Worm (Caenorhabditis elegans) whole organism, L1 larva: ENCODE measurements around the gene F53B3.5.

ENCODE experiments used
- C16A3.4 ChIP-seq: fragments of 150-350 bp; optimal IDR thresholded peaks from 2 replicates; lab custom pipeline; 2014; ENCODE audit warnings: missing biosample characterization, missing genetic modification characterization
- C34B4.2 ChIP-seq: sonication (generic microtip); optimal IDR thresholded peaks from 2 replicates; lab custom pipeline; 2017; ENCODE audit warnings: mild to moderate bottlenecking, missing genetic modification characterization, missing compliant biosample characterization
- F16B12.6 ChIP-seq: fragments of 150-350 bp; optimal IDR thresholded peaks from 2 replicates; lab custom pipeline; 2014; ENCODE audit warnings: missing biosample characterization, missing genetic modification characterization
- Y116A8C.19 ChIP-seq: sonication (generic microtip); optimal IDR thresholded peaks from 2 replicates; lab custom pipeline; 2016; ENCODE audit warnings: missing compliant biosample characterization, missing genetic modification characterization, borderline replicate concordance
- aha-1 ChIP-seq: fragments of 150-350 bp; optimal IDR thresholded peaks from 2 replicates; lab custom pipeline; 2014; ENCODE audit warnings: missing biosample characterization, missing genetic modification characterization
- aly-2 ChIP-seq: fragments of 150-350 bp; optimal IDR thresholded peaks from 2 replicates; lab custom pipeline; 2014; ENCODE audit warnings: missing biosample characterization, missing genetic modification characterization
- ama-1 ChIP-seq: fragments of 150-350 bp; optimal IDR thresholded peaks from 2 replicates; lab custom pipeline; 2014
- blmp-1 ChIP-seq: fragments of 150-350 bp; optimal IDR thresholded peaks from 2 replicates; lab custom pipeline; 2014; ENCODE audit warnings: missing biosample characterization, missing genetic modification characterization
- ceh-90 ChIP-seq: sonication (generic microtip); optimal IDR thresholded peaks from 2 replicates; lab custom pipeline; 2016; ENCODE audit warnings: missing genetic modification characterization, missing compliant biosample characterization
- dsc-1 ChIP-seq: sonication (generic microtip); optimal IDR thresholded peaks from 2 replicates; lab custom pipeline; 2016; ENCODE audit warnings: mild to moderate bottlenecking, missing genetic modification characterization, missing compliant biosample characterization
- efl-3 ChIP-seq: fragments of 200-800 bp; sonication (Bioruptor generic); optimal IDR thresholded peaks from 2 replicates; lab custom pipeline; 2018; ENCODE audit warnings: mild to moderate bottlenecking, missing genetic modification characterization, missing compliant biosample characterization
- egl-13 ChIP-seq: sonication (generic microtip); optimal IDR thresholded peaks from 2 replicates; lab custom pipeline; 2016; ENCODE audit warnings: missing genotype, missing genetic modification reagents, missing genetic modification characterization, missing compliant biosample characterization
- elt-2 ChIP-seq: sonication (generic microtip); optimal IDR thresholded peaks from 2 replicates; lab custom pipeline; 2016; ENCODE audit warnings: missing genetic modification characterization, mild to moderate bottlenecking, inconsistent platforms, missing compliant biosample characterization, missing genetic modification reagents
- elt-3 ChIP-seq, 6 experiments: fragments of 150-350 bp in 1 of 6; sonication (generic microtip); optimal IDR thresholded peaks; 2 replicates each; lab custom pipeline; 2017 to 2018; ENCODE audit warnings: missing biosample characterization in 6 of 6, missing genetic modification characterization in 6 of 6, inconsistent platforms in 1 of 6
- ets-5 ChIP-seq: fragments of 200-800 bp; sonication (Bioruptor generic); IDR thresholded peaks from 2 replicates; pipeline ENCODE4 v1.3.6; 2022; ENCODE audit warnings: missing genetic modification characterization, missing compliant biosample characterization
- fkh-10 ChIP-seq: sonication (generic microtip); optimal IDR thresholded peaks from 2 replicates; lab custom pipeline; 2017; ENCODE audit warnings: missing biosample characterization, missing genetic modification reagents, missing genetic modification characterization
- fkh-4 ChIP-seq: sonication (generic microtip); optimal IDR thresholded peaks from 2 replicates; lab custom pipeline; 2016; ENCODE audit warnings: missing compliant biosample characterization, missing genetic modification characterization, borderline replicate concordance
- fos-1 ChIP-seq: fragments of 150-350 bp; optimal IDR thresholded peaks from 2 replicates; lab custom pipeline; 2014; ENCODE audit warnings: missing biosample characterization, missing genetic modification characterization
- grh-1 ChIP-seq: fragments of 200-800 bp; sonication (Bioruptor generic); IDR thresholded peaks from 2 replicates; pipeline ENCODE4 v1.3.6; 2022; ENCODE audit warnings: missing genetic modification reagents, missing genetic modification characterization, missing compliant biosample characterization
- hlh-17 ChIP-seq: fragments of 200-800 bp; sonication (Bioruptor generic); optimal IDR thresholded peaks from 2 replicates; lab custom pipeline; 2018; ENCODE audit warnings: missing genetic modification characterization, mild to moderate bottlenecking, missing compliant biosample characterization, moderate library complexity, borderline replicate concordance
- hpl-2 ChIP-seq: fragments of 150-350 bp; optimal IDR thresholded peaks from 2 replicates; lab custom pipeline; 2014; ENCODE audit warnings: missing biosample characterization, missing genetic modification reagents, missing genetic modification characterization
- jun-1 ChIP-seq: fragments of 150-350 bp; optimal IDR thresholded peaks from 2 replicates; lab custom pipeline; 2014; ENCODE audit warnings: missing biosample characterization, missing genetic modification reagents, missing genetic modification characterization
- lin-14 ChIP-seq: fragments of 200-800 bp; sonication (Bioruptor generic); optimal IDR thresholded peaks from 2 replicates; lab custom pipeline; 2018; ENCODE audit warnings: mild to moderate bottlenecking, missing genetic modification characterization, moderate library complexity, missing compliant biosample characterization
- lin-35 ChIP-seq, 2 experiments: fragments of 150-350 bp; optimal IDR thresholded peaks; 2 replicates each; lab custom pipeline; 2014; ENCODE audit warnings: missing biosample characterization in 2 of 2, missing genetic modification characterization in 2 of 2, missing genetic modification reagents in 2 of 2
- lin-39 ChIP-seq: fragments of 150-350 bp; optimal IDR thresholded peaks from 2 replicates; lab custom pipeline; 2014; ENCODE audit warnings: missing biosample characterization, missing genetic modification reagents, missing genetic modification characterization
- lir-3 ChIP-seq: sonication (generic microtip); optimal IDR thresholded peaks from 2 replicates; lab custom pipeline; 2016; ENCODE audit warnings: mild to moderate bottlenecking, missing genetic modification characterization, moderate library complexity, missing compliant biosample characterization; ENCODE audit not compliant: poor library complexity
- mef-2 ChIP-seq: fragments of 150-350 bp; optimal IDR thresholded peaks from 2 replicates; lab custom pipeline; 2014; ENCODE audit warnings: missing biosample characterization, missing genetic modification characterization
- nhr-11 ChIP-seq: fragments of 150-350 bp; optimal IDR thresholded peaks from 2 replicates; lab custom pipeline; 2014; ENCODE audit warnings: missing biosample characterization, missing genetic modification characterization
- nhr-19 ChIP-seq: fragments of 200-800 bp; sonication (Bioruptor generic); conservative IDR thresholded peaks from 2 replicates; pipeline ENCODE4 v1.3.6; 2022; ENCODE audit warnings: missing genetic modification characterization, missing compliant biosample characterization
- nhr-20 ChIP-seq: sonication (generic microtip); optimal IDR thresholded peaks from 2 replicates; lab custom pipeline; 2016; ENCODE audit warnings: mild to moderate bottlenecking, missing genetic modification characterization, missing compliant biosample characterization
- nhr-237 ChIP-seq: fragments of 150-350 bp; optimal IDR thresholded peaks from 2 replicates; lab custom pipeline; 2014; ENCODE audit warnings: missing biosample characterization, missing genetic modification characterization
- nhr-71 ChIP-seq: sonication (generic microtip); optimal IDR thresholded peaks from 2 replicates; lab custom pipeline; 2016; ENCODE audit warnings: mild to moderate bottlenecking, missing genetic modification characterization, moderate library complexity, missing compliant biosample characterization
- nhr-85 ChIP-seq: sonication (generic microtip); peaks from one replicate; lab custom pipeline; 2016; ENCODE audit warnings: missing genetic modification characterization, inconsistent platforms, missing compliant biosample characterization
- nhr-90 ChIP-seq: sonication (generic microtip); optimal IDR thresholded peaks from 2 replicates; lab custom pipeline; 2016; ENCODE audit warnings: mild to moderate bottlenecking, missing genetic modification characterization, missing compliant biosample characterization; ENCODE audit not compliant: poor library complexity
- pax-3 ChIP-seq: fragments of 200-800 bp; sonication (Bioruptor generic); optimal IDR thresholded peaks from 2 replicates; lab custom pipeline; 2018; ENCODE audit warnings: mild to moderate bottlenecking, missing genetic modification characterization, moderate library complexity, missing compliant biosample characterization
- rnt-1 ChIP-seq: sonication (generic microtip); optimal IDR thresholded peaks from 2 replicates; lab custom pipeline; 2016; ENCODE audit warnings: mild to moderate bottlenecking, missing genetic modification characterization, moderate library complexity, missing compliant biosample characterization
- snu-23 ChIP-seq: sonication (generic microtip); optimal IDR thresholded peaks from 2 replicates; lab custom pipeline; 2016; ENCODE audit warnings: missing genetic modification characterization, missing compliant biosample characterization
- sptf-1 ChIP-seq: fragments of 150-350 bp; optimal IDR thresholded peaks from 2 replicates; lab custom pipeline; 2014; ENCODE audit warnings: missing biosample characterization, missing genetic modification characterization
- tbx-2 ChIP-seq: sonication (generic microtip); optimal IDR thresholded peaks from 2 replicates; lab custom pipeline; 2016; ENCODE audit warnings: missing genetic modification characterization, missing compliant biosample characterization
- tlp-1 ChIP-seq: fragments of 150-350 bp; optimal IDR thresholded peaks from 2 replicates; lab custom pipeline; 2014; ENCODE audit warnings: missing biosample characterization, missing genetic modification characterization
- unc-62 ChIP-seq: fragments of 150-350 bp; optimal IDR thresholded peaks from 2 replicates; lab custom pipeline; 2014; ENCODE audit warnings: missing biosample characterization, missing genetic modification reagents, missing genetic modification characterization
- vab-15 ChIP-seq: sonication (generic microtip); optimal IDR thresholded peaks from 2 replicates; lab custom pipeline; 2017; ENCODE audit warnings: missing genotype, mild to moderate bottlenecking, missing genetic modification characterization, missing compliant biosample characterization
- zag-1 ChIP-seq: fragments of 150-350 bp; optimal IDR thresholded peaks from 2 replicates; lab custom pipeline; 2014; ENCODE audit warnings: missing biosample characterization, missing genetic modification characterization
- ztf-11 ChIP-seq, 2 experiments: sonication (generic microtip); optimal IDR thresholded peaks; 2 replicates each; lab custom pipeline; 2016 to 2017; ENCODE audit warnings: missing genetic modification characterization in 2 of 2, missing biosample characterization in 1 of 2, missing compliant biosample characterization in 1 of 2

F53B3.5 gene

DNA sequence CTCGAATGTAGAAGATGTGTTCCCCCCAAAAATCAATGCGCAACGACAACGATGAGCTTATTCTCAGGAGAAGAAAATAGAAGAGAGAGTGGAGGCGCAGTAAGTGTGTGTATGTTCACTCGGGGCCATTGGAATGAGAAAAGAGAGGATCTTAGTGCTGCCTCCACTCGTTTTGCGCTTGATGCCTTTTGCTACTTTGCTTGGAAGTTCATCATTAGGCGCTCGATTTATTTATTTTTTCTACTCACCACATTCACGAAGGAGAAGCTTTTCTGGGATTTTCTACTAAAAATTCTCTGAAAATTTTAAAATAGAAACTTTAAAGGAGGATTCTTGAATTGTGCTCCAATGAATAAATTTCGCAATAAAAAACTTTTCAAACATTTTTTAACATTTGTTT is 18.9 kb upstream of the F53B3.5 start, which contains the start of gene F52B10.3:
TSS of gene F52B10.3 (minus strand) at position 101 of the 400 bp plus-strand sequence.
- TF ChIP-seq aly-2 (tag; lab: Kevin White, UChicago) (no peak), fkh-10 (GFP tag; lab: Kevin White, UChicago) (no peak), nhr-11 (tag; lab: Kevin White, UChicago) (no peak), mef-2 (no peak), F16B12.6 (tag; lab: Kevin White, UChicago) (no peak), lin-14 (GFP tag; lab: Kevin White, UChicago) (peak; percentile 13), aha-1 (tag; lab: Kevin White, UChicago) (no peak), vab-15 (tag; lab: Kevin White, UChicago) (no peak)

DNA sequence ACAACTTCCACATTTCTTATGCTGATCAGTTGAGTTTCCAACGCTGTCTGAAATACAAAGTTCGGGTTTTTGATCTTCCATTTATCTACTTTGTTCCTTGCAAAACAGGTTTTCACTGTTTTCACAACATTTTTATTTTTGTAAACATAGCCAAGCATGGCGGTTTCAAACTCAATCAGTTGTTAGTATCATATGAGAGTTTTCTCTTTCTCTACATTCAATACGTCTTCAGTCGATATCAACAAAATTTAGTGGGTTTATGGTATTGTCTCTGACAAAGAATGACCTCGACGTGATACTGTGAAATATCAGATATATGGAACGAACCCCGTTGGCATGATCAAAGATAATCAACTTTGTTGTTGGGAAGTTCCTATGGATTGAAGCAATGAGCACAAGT is 16.3 kb upstream of the F53B3.5 start:
- TF ChIP-seq lin-39 (tag; lab: Kevin White, UChicago): no peak
- peak; percentile 53 for TF ChIP-seq blmp-1 (tag; lab: Kevin White, UChicago)
- TF ChIP-seq C16A3.4: no peak
- TF ChIP-seq pax-3: no peak
- peak in 1 of 2 experiments; percentile 10 for TF ChIP-seq lin-35 (GFP tag; optimal IDR thresholded peaks at IDR 0.05; lab: Kevin White, UChicago)
- TF ChIP-seq unc-62 (GFP tag; lab: Kevin White, UChicago): no peak
- no peak for TF ChIP-seq hlh-17 (GFP tag; lab: Kevin White, UChicago)
- no peak for TF ChIP-seq nhr-19 (GFP tag; lab: Robert Waterston, UW)
- no peak for TF ChIP-seq lir-3 (tag; lab: Kevin White, UChicago)
- peak; percentile 17 for TF ChIP-seq nhr-90 (tag; lab: Kevin White, UChicago)
- no peak for TF ChIP-seq zag-1 (tag; lab: Kevin White, UChicago)
- TF ChIP-seq vab-15 (tag; lab: Kevin White, UChicago): no peak
- no peak for TF ChIP-seq ets-5 (GFP tag; lab: Robert Waterston, UW)
- no peak for TF ChIP-seq sptf-1 (tag; lab: Kevin White, UChicago)
- TF ChIP-seq Y116A8C.19: no peak
- no peak for TF ChIP-seq egl-13
- no peak for TF ChIP-seq ama-1 (lab: Kevin White, UChicago)
- TF ChIP-seq elt-3 (tag; optimal IDR thresholded peaks at IDR 0.05; lab: Kevin White, UChicago): peak in 1 of 6 experiments; percentile 46
- TF ChIP-seq jun-1 (tag; lab: Kevin White, UChicago): no peak
- TF ChIP-seq ceh-90 (tag; lab: Kevin White, UChicago): no peak
- no peak for TF ChIP-seq ztf-11 (tag; optimal IDR thresholded peaks at IDR 0.05; lab: Kevin White, UChicago)
- no peak for TF ChIP-seq tlp-1 (tag; lab: Kevin White, UChicago)
- TF ChIP-seq tbx-2: no peak
- peak; percentile 27 for TF ChIP-seq nhr-71 (tag; lab: Kevin White, UChicago)
- peak; percentile 9 for TF ChIP-seq snu-23 (GFP tag; lab: Kevin White, UChicago)
- no peak for TF ChIP-seq rnt-1 (tag; lab: Kevin White, UChicago)
- TF ChIP-seq nhr-85: peak; percentile 87
- no peak for TF ChIP-seq efl-3
- TF ChIP-seq nhr-20 (tag; lab: Kevin White, UChicago): peak; percentile 37
- peak; percentile 39; the same call in 1 of the 2 replicates for TF ChIP-seq grh-1 (GFP tag; lab: Robert Waterston, UW)
- TF ChIP-seq lin-14 (GFP tag; lab: Kevin White, UChicago): peak; percentile 36
- no peak for TF ChIP-seq hpl-2 (GFP tag; lab: Kevin White, UChicago)
- no peak for TF ChIP-seq C34B4.2
- no peak for TF ChIP-seq fkh-4 (tag; lab: Kevin White, UChicago)
- no peak for TF ChIP-seq fos-1 (tag; lab: Kevin White, UChicago)
- no peak for TF ChIP-seq dsc-1 (tag; lab: Kevin White, UChicago)
- no peak for TF ChIP-seq nhr-237 (tag; lab: Kevin White, UChicago)
- no peak for TF ChIP-seq elt-2 (tag; lab: Kevin White, UChicago)
- TF ChIP-seq, all 84 proteins: peak for 10
